Fruit fly (Drosophila melanogaster) whole organism, embryonic: Measurements from ENCODE around the gene Vti1b.
A peak's percentile ranks its signal among the peaks of the same experiment; 100 is the strongest.

Experiments
- Adf1 ChIP-seq: fragments of 200-800 bp; sonication (Bioruptor generic); IDR thresholded peaks from 2 replicates; pipeline ENCODE4 v1.3.6; 2022; ENCODE audit warnings: missing biosample characterization, missing genetic modification characterization
- Atf3 ChIP-seq: fragments of 200-800 bp; sonication (Bioruptor generic); optimal IDR thresholded peaks from 3 replicates; lab custom pipeline; 2016; ENCODE audit warnings: missing biosample characterization, missing genetic modification characterization
- CG10321 ChIP-seq: fragments of 200-800 bp; sonication (Bioruptor generic); IDR thresholded peaks from 2 replicates; pipeline ENCODE4 v1.3.6; 2022; ENCODE audit warnings: missing biosample characterization, missing genetic modification characterization
- CG10959 ChIP-seq: fragments of 200-800 bp; sonication (Bioruptor generic); IDR thresholded peaks from 2 replicates; pipeline ENCODE4 v1.3.6; 2022; ENCODE audit warnings: missing biosample characterization, missing genetic modification characterization
- CG13624 ChIP-seq: fragments of 200-800 bp; sonication (Bioruptor generic); optimal IDR thresholded peaks from 2 replicates; lab custom pipeline; 2016; ENCODE audit warnings: missing biosample characterization, missing genetic modification characterization
- CG16779 ChIP-seq: fragments of 200-800 bp; sonication (Bioruptor generic); IDR thresholded peaks from 2 replicates; pipeline ENCODE4 v1.3.6; 2022; ENCODE audit warnings: missing biosample characterization, missing genetic modification characterization
- CG17802 ChIP-seq: fragments of 200-800 bp; sonication (Bioruptor generic); optimal IDR thresholded peaks from 2 replicates; lab custom pipeline; 2018; ENCODE audit warnings: missing biosample characterization, mild to moderate bottlenecking, missing genetic modification characterization, moderate library complexity
- CG2199 ChIP-seq: fragments of 200-800 bp; sonication (Bioruptor generic); IDR thresholded peaks from 3 replicates; pipeline ENCODE4 v1.3.6; 2022; ENCODE audit warnings: missing biosample characterization, missing genetic modification characterization
- CG33557 ChIP-seq: fragments of 200-800 bp; sonication (Bioruptor generic); optimal IDR thresholded peaks from 2 replicates; lab custom pipeline; 2019; ENCODE audit warnings: missing biosample characterization, mild to moderate bottlenecking, missing genetic modification characterization, moderate library complexity
- CG3726 ChIP-seq: fragments of 200-800 bp; sonication (Bioruptor generic); IDR thresholded peaks from 3 replicates; pipeline ENCODE4, ENCODE4 v1.3.6; 2022; ENCODE audit warnings: missing biosample characterization, missing genetic modification characterization
- CG4707 ChIP-seq: fragments of 200-800 bp; sonication (Bioruptor generic); optimal IDR thresholded peaks from 2 replicates; lab custom pipeline; 2018; ENCODE audit warnings: missing biosample characterization, mild to moderate bottlenecking, missing genetic modification characterization, moderate library complexity
- CG6854 ChIP-seq: fragments of 200-800 bp; sonication (Bioruptor generic); optimal IDR thresholded peaks from 3 replicates; lab custom pipeline; 2017; ENCODE audit warnings: missing biosample characterization, mild to moderate bottlenecking, missing genetic modification characterization
- CG7372 ChIP-seq: fragments of 200-800 bp; sonication (Bioruptor generic); IDR thresholded peaks from 2 replicates; pipeline ENCODE4 v1.3.6; 2022; ENCODE audit warnings: missing biosample characterization, missing genetic modification characterization
- CG7928 ChIP-seq: fragments of 200-800 bp; sonication (Bioruptor generic); optimal IDR thresholded peaks from 2 replicates; lab custom pipeline; 2017; ENCODE audit warnings: missing biosample characterization, mild to moderate bottlenecking, missing genetic modification characterization
- CG8924 ChIP-seq: fragments of 200-800 bp; optimal IDR thresholded peaks from 3 replicates; lab custom pipeline; 2019; ENCODE audit warnings: missing biosample characterization, mild to moderate bottlenecking, missing genetic modification characterization, moderate library complexity
- CHES-1-like ChIP-seq: fragments of 200-800 bp; sonication (Bioruptor generic); optimal IDR thresholded peaks from 2 replicates; lab custom pipeline; 2016; ENCODE audit warnings: missing biosample characterization, missing genetic modification characterization
- D19A ChIP-seq: fragments of 200-800 bp; optimal IDR thresholded peaks from 3 replicates; lab custom pipeline; 2019; ENCODE audit warnings: missing biosample characterization, mild to moderate bottlenecking, missing genetic modification characterization, moderate library complexity
- Dfd ChIP-seq, 2 experiments: fragments of >200 bp; optimal IDR thresholded peaks; 2 replicates each; lab custom pipeline; 2017; ENCODE audit warnings: missing biosample characterization in 2 of 2, missing genetic modification characterization in 2 of 2
- Dip2 ChIP-seq: fragments of 200-800 bp; sonication (Bioruptor generic); IDR thresholded peaks from 2 replicates; pipeline ENCODE4 v1.3.6; 2022; ENCODE audit warnings: missing biosample characterization, missing genetic modification characterization
- Dip3 ChIP-seq: fragments of 200-800 bp; sonication (Bioruptor generic); optimal IDR thresholded peaks from 3 replicates; lab custom pipeline; 2016; ENCODE audit warnings: missing biosample characterization, missing genetic modification characterization
- Ets97D ChIP-seq: fragments of 200-800 bp; sonication (Bioruptor generic); optimal IDR thresholded peaks from 3 replicates; lab custom pipeline; 2016; ENCODE audit warnings: missing biosample characterization, missing genetic modification characterization
- Hsf ChIP-seq: fragments of 200-800 bp; sonication (Bioruptor generic); optimal IDR thresholded peaks from 3 replicates; lab custom pipeline; 2016; ENCODE audit warnings: missing biosample characterization, missing genetic modification characterization
- Lpt ChIP-seq: fragments of >200 bp; optimal IDR thresholded peaks from 2 replicates; lab custom pipeline; 2018; ENCODE audit warnings: missing biosample characterization, missing genetic modification characterization
- Myb ChIP-seq: fragments of 200-800 bp; sonication (Bioruptor generic); optimal IDR thresholded peaks from 2 replicates; lab custom pipeline; 2016; ENCODE audit warnings: missing biosample characterization, missing genetic modification characterization
- Ravus ChIP-seq: fragments of 200-800 bp; sonication (Bioruptor generic); IDR thresholded peaks from 2 replicates; pipeline ENCODE4 v1.3.6; 2022; ENCODE audit warnings: missing biosample characterization, missing genetic modification characterization
- Scr ChIP-seq: fragments of 200-800 bp; sonication (Bioruptor generic); IDR thresholded peaks from 2 replicates; pipeline ENCODE4 v1.3.6; 2022; ENCODE audit warnings: missing biosample characterization, missing genetic modification characterization; ENCODE audit not compliant: partially characterized antibody
- Sox100B ChIP-seq: fragments of 200-800 bp; sonication (Bioruptor generic); optimal IDR thresholded peaks from 3 replicates; lab custom pipeline; 2018; ENCODE audit warnings: missing biosample characterization, mild to moderate bottlenecking, missing genetic modification characterization
- Usf ChIP-seq: fragments of 200-800 bp; sonication (Bioruptor generic); optimal IDR thresholded peaks from 2 replicates; lab custom pipeline; 2017; ENCODE audit warnings: missing genotype, missing biosample characterization, missing genetic modification characterization
- Xrp1 ChIP-seq: fragments of 200-800 bp; sonication (Bioruptor generic); IDR thresholded peaks from 2 replicates; pipeline ENCODE4 v1.3.6; 2022; ENCODE audit warnings: missing biosample characterization, missing genetic modification characterization
- bcd ChIP-seq: fragments of 200-800 bp; sonication (Bioruptor generic); optimal IDR thresholded peaks from 2 replicates; lab custom pipeline; 2017; ENCODE audit warnings: missing biosample characterization, mild to moderate bottlenecking, missing genetic modification characterization
- chinmo ChIP-seq: fragments of 200-800 bp; sonication (Bioruptor generic); IDR thresholded peaks from 4 replicates; pipeline ENCODE4 v1.3.6; 2022; ENCODE audit warnings: missing biosample characterization, missing genetic modification characterization; ENCODE audit not compliant: partially characterized antibody
- da ChIP-seq: fragments of 200-800 bp; sonication (Bioruptor generic); optimal IDR thresholded peaks from 2 replicates; lab custom pipeline; 2016; ENCODE audit warnings: missing biosample characterization, missing genetic modification characterization
- fd102C ChIP-seq: fragments of 200-800 bp; sonication (Bioruptor generic); optimal IDR thresholded peaks from 2 replicates; lab custom pipeline; 2018; ENCODE audit warnings: missing biosample characterization, mild to moderate bottlenecking, missing genetic modification characterization, moderate library complexity
- fd3F ChIP-seq: fragments of 200-800 bp; sonication (Bioruptor generic); optimal IDR thresholded peaks from 2 replicates; lab custom pipeline; 2018; ENCODE audit warnings: missing biosample characterization, mild to moderate bottlenecking, missing genetic modification characterization, moderate library complexity
- fd64A ChIP-seq: fragments of 200-800 bp; sonication (Bioruptor generic); optimal IDR thresholded peaks from 3 replicates; lab custom pipeline; 2018; ENCODE audit warnings: missing biosample characterization, mild to moderate bottlenecking, missing genetic modification characterization
- hbn ChIP-seq: fragments of 200-800 bp; sonication (Bioruptor generic); IDR thresholded peaks from 2 replicates; pipeline ENCODE4 v1.3.6; 2022; ENCODE audit warnings: missing biosample characterization, missing genetic modification characterization; ENCODE audit not compliant: partially characterized antibody
- hkb ChIP-seq, 2 experiments: fragments of 200-800 bp in 1 of 2; fragments of >200 bp in 1 of 2; sonication (Bioruptor generic) in 1 of 2; IDR thresholded peaks in 1 of 2; optimal IDR thresholded peaks in 1 of 2; 2 replicates each; pipeline versions ENCODE4 v1.3.6 to Lab custom; 2017 to 2022; ENCODE audit warnings: missing biosample characterization in 1 of 2, missing genetic modification characterization in 1 of 2
- hth ChIP-seq: fragments of >200 bp; optimal IDR thresholded peaks from 2 replicates; lab custom pipeline; 2017; ENCODE audit warnings: inconsistent platforms
- jing ChIP-seq: fragments of 200-800 bp; sonication (Bioruptor generic); optimal IDR thresholded peaks from 2 replicates; lab custom pipeline; 2018; ENCODE audit warnings: missing biosample characterization, mild to moderate bottlenecking, missing genetic modification characterization
- luna ChIP-seq: fragments of 200-800 bp; sonication (Bioruptor generic); optimal IDR thresholded peaks from 2 replicates; lab custom pipeline; 2016; ENCODE audit warnings: missing biosample characterization, missing genetic modification characterization
- mirr ChIP-seq: fragments of 200-800 bp; sonication (Bioruptor generic); optimal IDR thresholded peaks from 3 replicates; lab custom pipeline; 2018; ENCODE audit warnings: missing biosample characterization, mild to moderate bottlenecking, missing genetic modification characterization
- pfk ChIP-seq: fragments of 200-800 bp; sonication (Bioruptor generic); optimal IDR thresholded peaks from 2 replicates; lab custom pipeline; 2018; ENCODE audit warnings: missing biosample characterization, mild to moderate bottlenecking, missing genetic modification characterization, moderate library complexity
- sc ChIP-seq, 3 experiments: fragments of >200 bp in 2 of 3; fragments of 200-800 bp in 1 of 3; sonication (Bioruptor generic) in 1 of 3; optimal IDR thresholded peaks; 2 replicates in 2 of 3; 3 replicates in 1 of 3; lab custom pipeline; 2017; ENCODE audit warnings: mild to moderate bottlenecking in 1 of 3, missing biosample characterization in 1 of 3, missing genetic modification characterization in 1 of 3, missing genetic modification reagents in 1 of 3
- sug ChIP-seq: fragments of 200-800 bp; optimal IDR thresholded peaks from 2 replicates; lab custom pipeline; 2019; ENCODE audit warnings: missing biosample characterization, mild to moderate bottlenecking, missing genetic modification characterization, moderate library complexity
- tup ChIP-seq: fragments of 200-800 bp; sonication (Bioruptor generic); optimal IDR thresholded peaks from 2 replicates; lab custom pipeline; 2016; ENCODE audit warnings: missing biosample characterization, mild to moderate bottlenecking, missing genetic modification characterization, moderate library complexity
- vnd ChIP-seq: fragments of 200-800 bp; sonication (Bioruptor generic); IDR thresholded peaks from 3 replicates; pipeline ENCODE4 v1.3.6; 2022; ENCODE audit warnings: missing biosample characterization, missing genetic modification characterization; ENCODE audit not compliant: partially characterized antibody
- vvl ChIP-seq: fragments of 200-800 bp; sonication (Bioruptor generic); IDR thresholded peaks from 2 replicates; pipeline ENCODE4 v1.3.6; 2022; ENCODE audit warnings: missing biosample characterization, missing genetic modification characterization
- yki ChIP-seq: fragments of >200 bp; optimal IDR thresholded peaks from 3 replicates; lab custom pipeline; 2018
- zf30C ChIP-seq: fragments of 200-800 bp; sonication (Bioruptor generic); optimal IDR thresholded peaks from 3 replicates; lab custom pipeline; 2018; ENCODE audit warnings: missing biosample characterization, mild to moderate bottlenecking, missing genetic modification characterization

The Vti1b gene

dm6 chr3R:18436550-18437362 lies 40.0 kb downstream of the Vti1b start (continued):
- peak; percentile 12 for TF ChIP-seq tup (GFP tag; lab: Kevin White, UChicago)
- TF ChIP-seq vvl (GFP tag; lab: Robert Waterston, UW), result no peak; the same call in 1 of the 2 replicates
- peak; percentile 27 for TF ChIP-seq Usf
- no peak for TF ChIP-seq D19A (tag; lab: Kevin White, UChicago)
- no peak for TF ChIP-seq mirr (GFP tag; lab: Kevin White, UChicago)
- no peak for TF ChIP-seq CG16779
- TF ChIP-seq da, result no peak
- TF ChIP-seq hth (lab: Kevin White, UChicago), result no peak
- no peak for TF ChIP-seq Ets97D (GFP tag; lab: Kevin White, UChicago)
- TF ChIP-seq CG7928 (GFP tag; lab: Kevin White, UChicago), result no peak
- TF ChIP-seq Scr (GFP tag; lab: Robert Waterston, UW), result no peak
- no peak for TF ChIP-seq fd64A
- TF ChIP-seq jing (GFP tag; lab: Kevin White, UChicago), result peak; percentile 37
- TF ChIP-seq sug (tag; lab: Kevin White, UChicago), result peak; percentile 96
- no peak for TF ChIP-seq CG10959 (GFP tag; lab: Robert Waterston, UW)
- peak; percentile 72 for TF ChIP-seq CG8924 (tag; lab: Kevin White, UChicago)
- peak; percentile 64 for TF ChIP-seq Myb (GFP tag; lab: Kevin White, UChicago)
- TF ChIP-seq CG7372 (GFP tag; lab: Robert Waterston, UW), result no peak
- peak; percentile 15; the same call in 1 of the 2 replicates for TF ChIP-seq Ravus (GFP tag; lab: Robert Waterston, UW)
- TF ChIP-seq Atf3 (GFP tag; lab: Kevin White, UChicago), result no peak
- no peak for TF ChIP-seq luna (GFP tag; lab: Kevin White, UChicago)
- peak; percentile 64 for TF ChIP-seq Dip3 (GFP tag; lab: Kevin White, UChicago)
- TF ChIP-seq Adf1 (GFP tag; lab: Robert Waterston, UW), result peak; percentile 87
- peak; percentile 40 for TF ChIP-seq CHES-1-like (GFP tag; lab: Kevin White, UChicago)
- peak; percentile 20 for TF ChIP-seq fd3F
- no peak for TF ChIP-seq zf30C (GFP tag; lab: Kevin White, UChicago)
- TF ChIP-seq CG17802 (tag; lab: Kevin White, UChicago), result peak; percentile 25
- TF ChIP-seq CG6854 (GFP tag; lab: Kevin White, UChicago), result no peak
- TF ChIP-seq Hsf (GFP tag; lab: Kevin White, UChicago), result peak; percentile 59
- TF ChIP-seq CG2199 (GFP tag; lab: Robert Waterston, UW), result no peak
- no peak for TF ChIP-seq CG33557 (GFP tag; lab: Kevin White, UChicago)
- 0 out of 2 replicates have a peak, but pooled peaks have one; percentile 53 for TF ChIP-seq CG10321
- TF ChIP-seq Dip2 (GFP tag; lab: Robert Waterston, UW), result no peak
- TF ChIP-seq hbn, result no peak
- TF ChIP-seq vnd (GFP tag; lab: Robert Waterston, UW), result no peak
- TF ChIP-seq fd102C (GFP tag; lab: Kevin White, UChicago), result no peak
- no peak for TF ChIP-seq Dfd (GFP tag; optimal IDR thresholded peaks at IDR 0.05; lab: Kevin White, UChicago)
- TF ChIP-seq chinmo (GFP tag; lab: Robert Waterston, UW), result 0 out of 4 replicates have a peak, but pooled peaks have one; percentile 55
- no peak; the same call in 1 of the 2 replicates for TF ChIP-seq Xrp1 (GFP tag; lab: Robert Waterston, UW)
- peak; percentile 54 for TF ChIP-seq Sox100B (GFP tag; lab: Kevin White, UChicago)
- peak; percentile 62 for TF ChIP-seq bcd (GFP tag; lab: Kevin White, UChicago)
- no peak for TF ChIP-seq Lpt (GFP tag; lab: Kevin White, UChicago)
- TF ChIP-seq CG3726 (GFP tag; lab: Robert Waterston, UW), result 0 out of 3 replicates have a peak, but pooled peaks have one; percentile 28
- no peak for TF ChIP-seq CG4707
- TF ChIP-seq CG13624 (GFP tag; lab: Kevin White, UChicago), result peak; percentile 47
- TF ChIP-seq hkb (optimal IDR thresholded peaks at IDR 0.05; lab: Kevin White, UChicago), result no peak
- TF ChIP-seq hkb (GFP tag; IDR thresholded peaks at IDR 0.05; lab: Robert Waterston, UW), result 0 out of 2 replicates have a peak, but pooled peaks have one; percentile 62
- TF ChIP-seq yki (lab: Kevin White, UChicago), result peak; percentile 12
- TF ChIP-seq sc (optimal IDR thresholded peaks at IDR 0.05; lab: Kevin White, UChicago), result no peak
- peak; percentile 36 for TF ChIP-seq sc (GFP tag; optimal IDR thresholded peaks at IDR 0.05; lab: Kevin White, UChicago)
- TF ChIP-seq pfk (GFP tag; lab: Kevin White, UChicago), result no peak
